Worm (Caenorhabditis elegans) whole organism, L2 larva: ENCODE data around the gene nhr-206.

Source experiments
- nhr-10 ChIP-seq: sonication (generic microtip); optimal IDR thresholded peaks from 2 replicates; lab custom pipeline; 2017; ENCODE audit warnings: missing biosample characterization, missing genetic modification characterization

nhr-206 gene

DNA sequence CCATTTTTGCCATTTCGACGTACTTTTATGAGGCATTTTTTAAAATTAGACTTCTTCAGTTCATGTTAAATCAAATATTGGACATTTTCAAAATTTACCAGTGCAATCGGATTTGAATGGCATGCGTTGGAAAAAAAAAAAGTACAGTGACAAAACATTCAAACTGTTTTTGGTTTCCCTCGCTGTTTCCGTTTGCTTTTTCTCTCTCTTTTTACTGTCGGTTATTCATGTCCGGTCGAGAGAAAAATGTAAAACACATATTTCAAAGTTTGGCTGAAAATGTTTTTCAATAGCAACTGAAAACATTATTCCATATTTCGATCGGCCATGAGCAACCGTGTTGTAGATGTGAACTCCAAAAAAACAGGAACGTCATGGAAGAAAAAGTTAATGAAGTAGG is 48.8 kb downstream of the nhr-206 start, which contains the start of gene C27A7.3:
TSS of gene C27A7.3 (plus strand) at position 301 of the 400 bp plus-strand sequence.
- TF ChIP-seq nhr-10 = no peak
